Worm (Caenorhabditis elegans) whole organism, late embryonic: Measurements from ENCODE around the gene F43E2.1.

Experiments
- lin-11 ChIP-seq: fragments of 200-800 bp; sonication (Bioruptor generic); optimal IDR thresholded peaks from 2 replicates; lab custom pipeline; 2018; ENCODE audit warnings: mild to moderate bottlenecking, missing genetic modification characterization, missing compliant biosample characterization
- nfya-1 ChIP-seq: sonication (generic microtip); optimal IDR thresholded peaks from 2 replicates; lab custom pipeline; 2017; ENCODE audit warnings: missing genetic modification characterization, mild to moderate bottlenecking, missing compliant biosample characterization, antibody characterized with exemption, moderate library complexity
- pqm-1 ChIP-seq: sonication (generic microtip); optimal IDR thresholded peaks from 2 replicates; lab custom pipeline; 2016; ENCODE audit warnings: missing genetic modification characterization, missing compliant biosample characterization

- TF ChIP-seq pqm-1 (tag; lab: Kevin White, UChicago) = no peak
- no peak for TF ChIP-seq nfya-1
- no peak for TF ChIP-seq lin-11
Observed at ce11 chrII:7353027-7353426, 22.1 kb upstream of the F43E2.1 start.
